Worm (Caenorhabditis elegans): ENCODE data around the gene T10D4.14.
"Not testable (repeated sequence)": the region's sequence is repeated elsewhere in the genome, so short reads cannot be mapped to it uniquely, and the experiment has no call there.

ce11 chrII:3144552-3144951 lies 7.0 kb downstream of the T10D4.14 start, which contains the start of gene sri-43:
- not testable (repeated sequence) for TF ChIP-seq unc-39 (tag; optimal IDR thresholded peaks at IDR 0.05); vab-7 (GFP tag; IDR thresholded peaks at IDR 0.05); ceh-28 (tag; optimal IDR thresholded peaks at IDR 0.05); lir-3 (tag; optimal IDR thresholded peaks at IDR 0.05); nhr-11 (tag; optimal IDR thresholded peaks at IDR 0.05); nhr-111 (GFP tag; optimal IDR thresholded peaks at IDR 0.05); ZK546.5 (tag; optimal IDR thresholded peaks at IDR 0.05); ceh-44 (GFP tag; IDR thresholded peaks at IDR 0.05)
